Worm (Caenorhabditis elegans) whole organism, L3 larva: Measurements from ENCODE around the gene F27C8.2.

Experiments
- R02D3.7 ChIP-seq: fragments of 150-350 bp; optimal IDR thresholded peaks from 2 replicates; lab custom pipeline; 2014; ENCODE audit warnings: missing biosample characterization, missing genetic modification characterization
- ZK546.5 ChIP-seq: sonication (generic microtip); optimal IDR thresholded peaks from 2 replicates; lab custom pipeline; 2017; ENCODE audit warnings: missing biosample characterization, missing genetic modification characterization
- aly-2 ChIP-seq: fragments of 150-350 bp; optimal IDR thresholded peaks from 2 replicates; lab custom pipeline; 2014; ENCODE audit warnings: missing biosample characterization, missing genetic modification characterization
- ama-1 ChIP-seq: fragments of 150-350 bp; optimal IDR thresholded peaks from 2 replicates; lab custom pipeline; 2018
- ceh-16 ChIP-seq: sonication (generic microtip); optimal IDR thresholded peaks from 2 replicates; lab custom pipeline; 2017; ENCODE audit warnings: missing biosample characterization, missing genetic modification characterization
- ceh-28 ChIP-seq: fragments of 150-350 bp; optimal IDR thresholded peaks from 2 replicates; lab custom pipeline; 2014; ENCODE audit warnings: missing biosample characterization, missing genetic modification reagents, missing genetic modification characterization
- ceh-82 ChIP-seq: fragments of 150-350 bp; optimal IDR thresholded peaks from 2 replicates; lab custom pipeline; 2014; ENCODE audit warnings: missing biosample characterization, missing genetic modification characterization
- ceh-9 ChIP-seq: sonication (generic microtip); optimal IDR thresholded peaks from 2 replicates; lab custom pipeline; 2018; ENCODE audit warnings: missing biosample characterization, missing genetic modification characterization
- daf-12 ChIP-seq: fragments of 150-350 bp; optimal IDR thresholded peaks from 2 replicates; lab custom pipeline; 2014; ENCODE audit warnings: missing biosample characterization, missing genetic modification reagents, missing genetic modification characterization
- egl-27 ChIP-seq: sonication (generic microtip); optimal IDR thresholded peaks from 4 replicates; lab custom pipeline; 2017; ENCODE audit warnings: missing biosample characterization, missing genetic modification reagents, missing genetic modification characterization
- egl-5 ChIP-seq: fragments of 150-350 bp; optimal IDR thresholded peaks from 2 replicates; lab custom pipeline; 2017; ENCODE audit warnings: missing biosample characterization, missing genetic modification reagents, missing genetic modification characterization, inconsistent platforms
- elt-1 ChIP-seq: fragments of 150-350 bp; optimal IDR thresholded peaks from 2 replicates; lab custom pipeline; 2014; ENCODE audit warnings: missing biosample characterization, missing genetic modification characterization
- elt-2 ChIP-seq: sonication (generic microtip); optimal IDR thresholded peaks from 2 replicates; lab custom pipeline; 2016; ENCODE audit warnings: missing genetic modification reagents, mild to moderate bottlenecking, missing genetic modification characterization, missing compliant biosample characterization
- elt-3 ChIP-seq, 3 experiments: fragments of 150-350 bp in 1 of 3; sonication (generic microtip) in 2 of 3; optimal IDR thresholded peaks; 2 replicates in 2 of 3; 4 replicates in 1 of 3; lab custom pipeline; 2014 to 2017; ENCODE audit warnings: missing biosample characterization in 3 of 3, missing genetic modification characterization in 3 of 3
- eor-1 ChIP-seq, 2 experiments: fragments of 150-350 bp; optimal IDR thresholded peaks; 2 replicates each; lab custom pipeline; 2014 to 2018; ENCODE audit warnings: missing biosample characterization in 2 of 2, missing genetic modification characterization in 2 of 2
- fkh-10 ChIP-seq: sonication (generic microtip); optimal IDR thresholded peaks from 2 replicates; lab custom pipeline; 2017; ENCODE audit warnings: missing biosample characterization, missing genetic modification reagents, missing genetic modification characterization
- fkh-2 ChIP-seq: fragments of 150-350 bp; optimal IDR thresholded peaks from 2 replicates; lab custom pipeline; 2014; ENCODE audit warnings: missing biosample characterization, missing genetic modification reagents, missing genetic modification characterization
- fos-1 ChIP-seq: fragments of 150-350 bp; optimal IDR thresholded peaks from 2 replicates; lab custom pipeline; 2014; ENCODE audit warnings: missing biosample characterization, missing genetic modification characterization
- hmg-11 ChIP-seq: sonication (generic microtip); optimal IDR thresholded peaks from 2 replicates; lab custom pipeline; 2016; ENCODE audit warnings: missing genetic modification characterization, missing compliant biosample characterization
- jun-1 ChIP-seq: fragments of 150-350 bp; optimal IDR thresholded peaks from 2 replicates; lab custom pipeline; 2014; ENCODE audit warnings: missing biosample characterization, missing genetic modification reagents, missing genetic modification characterization
- lin-15B ChIP-seq: fragments of 150-350 bp; optimal IDR thresholded peaks from 2 replicates; lab custom pipeline; 2014; ENCODE audit warnings: missing biosample characterization, missing genetic modification characterization
- lin-39 ChIP-seq: fragments of 150-350 bp; optimal IDR thresholded peaks from 2 replicates; lab custom pipeline; 2018; ENCODE audit warnings: missing biosample characterization, missing genetic modification reagents, missing genetic modification characterization
- lsy-12 ChIP-seq: sonication (generic microtip); optimal IDR thresholded peaks from 2 replicates; lab custom pipeline; 2016; ENCODE audit warnings: mild to moderate bottlenecking, missing genetic modification characterization, missing compliant biosample characterization
- mdl-1 ChIP-seq: fragments of 150-350 bp; optimal IDR thresholded peaks from 2 replicates; lab custom pipeline; 2014; ENCODE audit warnings: missing biosample characterization, missing genetic modification characterization
- mml-1 ChIP-seq: fragments of 150-350 bp; sonication (generic microtip); optimal IDR thresholded peaks from 3 replicates; lab custom pipeline; 2014; ENCODE audit warnings: missing biosample characterization, missing genetic modification characterization
- nfya-1 ChIP-seq: sonication (generic microtip); optimal IDR thresholded peaks from 2 replicates; lab custom pipeline; 2017; ENCODE audit warnings: missing genetic modification characterization, mild to moderate bottlenecking, missing compliant biosample characterization, antibody characterized with exemption, moderate library complexity; ENCODE audit not compliant: insufficient read depth
- nhr-11 ChIP-seq: fragments of 150-350 bp; optimal IDR thresholded peaks from 2 replicates; lab custom pipeline; 2014; ENCODE audit warnings: missing biosample characterization, missing genetic modification characterization
- nhr-12 ChIP-seq: fragments of 150-350 bp; optimal IDR thresholded peaks from 2 replicates; lab custom pipeline; 2014; ENCODE audit warnings: missing biosample characterization, missing genetic modification characterization
- nhr-23 ChIP-seq: fragments of 150-350 bp; optimal IDR thresholded peaks from 2 replicates; lab custom pipeline; 2014; ENCODE audit warnings: missing biosample characterization, missing genetic modification reagents, missing genetic modification characterization
- nhr-237 ChIP-seq: fragments of 150-350 bp; optimal IDR thresholded peaks from 2 replicates; lab custom pipeline; 2014; ENCODE audit warnings: missing biosample characterization, missing genetic modification characterization
- nhr-25 ChIP-seq: sonication (generic microtip); optimal IDR thresholded peaks from 2 replicates; lab custom pipeline; 2017; ENCODE audit warnings: missing biosample characterization, missing genetic modification characterization
- nhr-28 ChIP-seq: fragments of 150-350 bp; optimal IDR thresholded peaks from 2 replicates; lab custom pipeline; 2014; ENCODE audit warnings: missing biosample characterization, missing genetic modification characterization
- nhr-43 ChIP-seq: sonication (generic microtip); optimal IDR thresholded peaks from 2 replicates; lab custom pipeline; 2016; ENCODE audit warnings: mild to moderate bottlenecking, missing genetic modification characterization, missing compliant biosample characterization; ENCODE audit not compliant: poor library complexity, severe bottlenecking
- nhr-67 ChIP-seq: fragments of 150-350 bp; optimal IDR thresholded peaks from 2 replicates; lab custom pipeline; 2014; ENCODE audit warnings: missing biosample characterization, missing genetic modification characterization
- nhr-76 ChIP-seq: fragments of 150-350 bp; sonication (generic microtip); optimal IDR thresholded peaks from 5 replicates; lab custom pipeline; 2014; ENCODE audit warnings: missing biosample characterization, missing genetic modification characterization
- nhr-77 ChIP-seq: fragments of 150-350 bp; optimal IDR thresholded peaks from 2 replicates; lab custom pipeline; 2014; ENCODE audit warnings: missing biosample characterization, missing genetic modification characterization
- pha-4 ChIP-seq: fragments of 150-350 bp; optimal IDR thresholded peaks from 2 replicates; lab custom pipeline; 2014; ENCODE audit warnings: missing biosample characterization, missing genetic modification reagents, missing genetic modification characterization
- pqm-1 ChIP-seq: fragments of 150-350 bp; optimal IDR thresholded peaks from 2 replicates; lab custom pipeline; 2017; ENCODE audit warnings: missing biosample characterization, missing genetic modification characterization, inconsistent platforms
- sea-2 ChIP-seq: fragments of 150-350 bp; sonication (generic microtip); optimal IDR thresholded peaks from 4 replicates; lab custom pipeline; 2014; ENCODE audit warnings: missing biosample characterization, missing genetic modification reagents, missing genetic modification characterization
- skn-1 ChIP-seq: fragments of 150-350 bp; optimal IDR thresholded peaks from 2 replicates; lab custom pipeline; 2014; ENCODE audit warnings: missing biosample characterization, missing genetic modification characterization
- snpc-4 ChIP-seq: fragments of 150-350 bp; optimal IDR thresholded peaks from 2 replicates; lab custom pipeline; 2014; ENCODE audit warnings: missing biosample characterization, missing genetic modification characterization
- tbx-2 ChIP-seq: sonication (generic microtip); optimal IDR thresholded peaks from 2 replicates; lab custom pipeline; 2016; ENCODE audit warnings: mild to moderate bottlenecking, missing genetic modification characterization, missing compliant biosample characterization
- unc-39 ChIP-seq: sonication (generic microtip); optimal IDR thresholded peaks from 4 replicates; lab custom pipeline; 2017; ENCODE audit warnings: missing biosample characterization, missing genetic modification characterization
- unc-62 ChIP-seq: fragments of 150-350 bp; sonication (generic microtip); optimal IDR thresholded peaks from 4 replicates; lab custom pipeline; 2014; ENCODE audit warnings: missing biosample characterization, missing genetic modification reagents, missing genetic modification characterization
- zag-1 ChIP-seq: fragments of 150-350 bp; optimal IDR thresholded peaks from 2 replicates; lab custom pipeline; 2014; ENCODE audit warnings: missing biosample characterization, missing genetic modification characterization
- ztf-11 ChIP-seq: fragments of 150-350 bp; optimal IDR thresholded peaks from 2 replicates; lab custom pipeline; 2014; ENCODE audit warnings: missing biosample characterization, missing genetic modification characterization
- ztf-4 ChIP-seq: fragments of 150-350 bp; optimal IDR thresholded peaks from 2 replicates; lab custom pipeline; 2014; ENCODE audit warnings: missing biosample characterization, missing genetic modification characterization

Gene F27C8.2

DNA sequence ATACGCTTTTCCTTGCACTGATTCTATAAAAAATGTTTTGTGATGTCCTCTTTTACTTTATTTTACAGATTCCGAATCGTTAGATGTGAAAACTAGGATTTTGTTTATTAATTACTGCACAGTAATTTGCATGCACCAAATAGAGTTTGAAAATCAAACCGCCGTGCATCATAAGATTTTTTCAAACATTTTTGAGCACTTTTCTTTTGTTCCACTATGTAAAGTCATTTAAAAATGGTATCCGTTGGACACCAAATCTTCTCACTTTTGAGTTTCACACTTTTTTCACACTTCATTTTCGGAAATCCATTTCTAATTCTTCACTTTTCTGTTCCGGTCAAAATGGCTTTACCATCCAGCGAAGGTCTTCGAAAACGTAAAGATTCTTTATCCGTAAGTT lies 47.0 kb downstream of the F27C8.2 start, which contains the start of gene degl-2:
TSS of gene degl-2 (plus strand) at position 301 of the 400 bp plus-strand sequence.
- TF ChIP-seq nhr-76 = no peak
- no peak for TF ChIP-seq tbx-2 (tag; lab: Kevin White, UChicago)
- TF ChIP-seq eor-1 (tag; optimal IDR thresholded peaks at IDR 0.05; lab: Kevin White, UChicago) = no peak
- TF ChIP-seq nhr-12 (tag; lab: Kevin White, UChicago) = no peak
- TF ChIP-seq R02D3.7 (tag; lab: Kevin White, UChicago) = no peak
- no peak for TF ChIP-seq daf-12 (tag; lab: Kevin White, UChicago)
- TF ChIP-seq nhr-23 (tag; lab: Kevin White, UChicago) = no peak
- TF ChIP-seq pha-4 (tag; lab: Kevin White, UChicago) = no peak
- no peak for TF ChIP-seq nhr-67 (tag; lab: Kevin White, UChicago)

ce11 chrIV:9647789-9648361 lies 51.7 kb downstream of the F27C8.2 start, which contains the start of gene amph-1:
Gene amph-1, minus strand, starts transcription at chrIV:9647873.
- TF ChIP-seq unc-39 (tag; lab: Kevin White, UChicago) (no peak), nhr-28 (tag; lab: Kevin White, UChicago) (no peak), ceh-28 (tag; lab: Kevin White, UChicago) (peak; percentile 52), mml-1 (tag; lab: Kevin White, UChicago) (no peak), pqm-1 (tag; lab: Kevin White, UChicago) (peak; percentile 17), ceh-16 (tag; lab: Kevin White, UChicago) (no peak), ceh-9 (tag; lab: Kevin White, UChicago) (no peak), nhr-23 (tag; lab: Kevin White, UChicago) (peak; percentile 81), nfya-1 (tag; lab: Kevin White, UChicago) (peak; percentile 70), tbx-2 (tag; lab: Kevin White, UChicago) (no peak), nhr-76 (no peak), egl-27 (tag; lab: Kevin White, UChicago) (no peak), nhr-237 (tag; lab: Kevin White, UChicago) (no peak), nhr-43 (tag; lab: Kevin White, UChicago) (no peak), ceh-82 (no peak), lin-39 (tag; lab: Kevin White, UChicago) (peak; percentile 17), ZK546.5 (tag; lab: Kevin White, UChicago) (no peak), skn-1 (tag; lab: Kevin White, UChicago) (no peak), zag-1 (tag; lab: Kevin White, UChicago) (no peak), ama-1 (no peak), lsy-12 (tag; lab: Kevin White, UChicago) (no peak), nhr-12 (tag; lab: Kevin White, UChicago) (no peak), snpc-4 (tag; lab: Kevin White, UChicago) (no peak), nhr-77 (tag; lab: Kevin White, UChicago) (no peak), fos-1 (tag; lab: Kevin White, UChicago) (no peak), nhr-25 (peak; percentile 21), hmg-11 (peak; percentile 66), aly-2 (tag; lab: Kevin White, UChicago) (no peak), ztf-4 (tag; lab: Kevin White, UChicago) (no peak), pha-4 (tag; lab: Kevin White, UChicago) (peak; percentile 8), jun-1 (tag; lab: Kevin White, UChicago) (no peak), unc-62 (GFP tag; lab: Kevin White, UChicago) (no peak), nhr-67 (tag; lab: Kevin White, UChicago) (no peak), fkh-10 (GFP tag; lab: Kevin White, UChicago) (no peak), lin-15B (no peak), nhr-11 (no peak), ztf-11 (tag; lab: Kevin White, UChicago) (no peak), elt-3 (tag; optimal IDR thresholded peaks at IDR 0.05; lab: Kevin White, UChicago) (peak in 1 of 3 experiments; percentile 2), elt-1 (tag; lab: Kevin White, UChicago) (no peak), sea-2 (GFP tag; lab: Kevin White, UChicago) (no peak), mdl-1 (tag; lab: Kevin White, UChicago) (no peak), elt-2 (tag; lab: Kevin White, UChicago) (peak; percentile 45), R02D3.7 (tag; lab: Kevin White, UChicago) (no peak), egl-5 (no peak), daf-12 (tag; lab: Kevin White, UChicago) (no peak), eor-1 (tag; optimal IDR thresholded peaks at IDR 0.05; lab: Kevin White, UChicago) (no peak), fkh-2 (no peak)
- TF ChIP-seq, all 47 proteins: peak for 10
